Fruit fly (Drosophila melanogaster) whole organism, embryonic: ENCODE data around the gene AANATL7.

ENCODE experiments used
- Aef1 ChIP-seq: fragments of 200-800 bp; sonication (Bioruptor generic); IDR thresholded peaks from 3 replicates; pipeline ENCODE4 v1.3.6; 2022; ENCODE audit warnings: missing biosample characterization, missing genetic modification characterization
- Atf-2 ChIP-seq: fragments of 200-800 bp; sonication (Bioruptor generic); optimal IDR thresholded peaks from 2 replicates; lab custom pipeline; 2016; ENCODE audit warnings: missing biosample characterization, missing genetic modification characterization
- B-H2 ChIP-seq: fragments of 200-800 bp; sonication (Bioruptor generic); optimal IDR thresholded peaks from 2 replicates; lab custom pipeline; 2018; ENCODE audit warnings: missing biosample characterization, mild to moderate bottlenecking, missing genetic modification characterization
- Bdp1 ChIP-seq: fragments of 200-800 bp; sonication (Bioruptor generic); optimal IDR thresholded peaks from 3 replicates; lab custom pipeline; 2016; ENCODE audit warnings: missing biosample characterization, missing genetic modification characterization
- CG10147 ChIP-seq: fragments of 200-800 bp; sonication (Bioruptor generic); optimal IDR thresholded peaks from 2 replicates; lab custom pipeline; 2019; ENCODE audit warnings: missing biosample characterization, mild to moderate bottlenecking, missing genetic modification characterization, moderate library complexity
- CG1024 ChIP-seq: fragments of 200-800 bp; sonication (Bioruptor generic); IDR thresholded peaks from 2 replicates; pipeline ENCODE4 v1.3.6; 2022; ENCODE audit warnings: missing biosample characterization, missing genetic modification characterization
- CG10267 ChIP-seq: fragments of 200-800 bp; sonication (Bioruptor generic); optimal IDR thresholded peaks from 2 replicates; lab custom pipeline; 2018; ENCODE audit warnings: missing biosample characterization, mild to moderate bottlenecking, missing genetic modification characterization, moderate library complexity
- CG10321 ChIP-seq: fragments of 200-800 bp; sonication (Bioruptor generic); IDR thresholded peaks from 2 replicates; pipeline ENCODE4 v1.3.6; 2022; ENCODE audit warnings: missing biosample characterization, missing genetic modification characterization
- CG10654 ChIP-seq: fragments of 200-800 bp; sonication (Bioruptor generic); optimal IDR thresholded peaks from 2 replicates; lab custom pipeline; 2016; ENCODE audit warnings: missing biosample characterization, missing genetic modification characterization
- CG11093 ChIP-seq: fragments of 200-800 bp; sonication (Bioruptor generic); IDR thresholded peaks from 3 replicates; pipeline ENCODE4 v1.3.6; 2022; ENCODE audit warnings: missing biosample characterization, missing genetic modification characterization
- CG13287 ChIP-seq: fragments of 200-800 bp; sonication (Bioruptor generic); IDR thresholded peaks from 2 replicates; pipeline ENCODE4 v1.3.6; 2022; ENCODE audit warnings: missing biosample characterization, missing genetic modification characterization; ENCODE audit not compliant: partially characterized antibody
- CG13424 ChIP-seq: fragments of 200-800 bp; sonication (Bioruptor generic); optimal IDR thresholded peaks from 2 replicates; lab custom pipeline; 2019; ENCODE audit warnings: missing biosample characterization, mild to moderate bottlenecking, missing genetic modification characterization, moderate library complexity
- CG13894 ChIP-seq: fragments of 200-800 bp; sonication (Bioruptor generic); optimal IDR thresholded peaks from 3 replicates; lab custom pipeline; 2018; ENCODE audit warnings: missing biosample characterization, mild to moderate bottlenecking, missing genetic modification characterization, moderate library complexity
- CG14014 ChIP-seq: fragments of 200-800 bp; sonication (Bioruptor generic); IDR thresholded peaks from 2 replicates; pipeline ENCODE4 v1.3.6; 2022; ENCODE audit warnings: missing biosample characterization, missing genetic modification characterization
- CG14667 ChIP-seq: fragments of 200-800 bp; sonication (Bioruptor generic); IDR thresholded peaks from 2 replicates; pipeline ENCODE4 v1.3.6; 2022; ENCODE audit warnings: missing biosample characterization, missing genetic modification characterization
- CG17186 ChIP-seq: fragments of 200-800 bp; sonication (Bioruptor generic); optimal IDR thresholded peaks from 3 replicates; lab custom pipeline; 2017; ENCODE audit warnings: missing biosample characterization, missing genetic modification reagents, missing genetic modification characterization
- CG17568 ChIP-seq: fragments of 200-800 bp; sonication (Bioruptor generic); optimal IDR thresholded peaks from 2 replicates; lab custom pipeline; 2018; ENCODE audit warnings: missing biosample characterization, mild to moderate bottlenecking, missing genetic modification characterization, moderate library complexity
- CG17612 ChIP-seq: fragments of 200-800 bp; sonication (Bioruptor generic); IDR thresholded peaks from 2 replicates; pipeline ENCODE4 v1.3.6; 2022; ENCODE audit warnings: missing biosample characterization, missing genetic modification characterization
- CG2678 ChIP-seq: fragments of 200-800 bp; sonication (Bioruptor generic); optimal IDR thresholded peaks from 3 replicates; lab custom pipeline; 2019; ENCODE audit warnings: missing biosample characterization, mild to moderate bottlenecking, missing genetic modification characterization, moderate library complexity
- CG2875 ChIP-seq: fragments of 200-800 bp; sonication (Bioruptor generic); optimal IDR thresholded peaks from 2 replicates; lab custom pipeline; 2017; ENCODE audit warnings: missing biosample characterization, mild to moderate bottlenecking, missing genetic modification characterization, missing genetic modification reagents
- CG8089 ChIP-seq: fragments of 200-800 bp; sonication (Bioruptor generic); optimal IDR thresholded peaks from 3 replicates; lab custom pipeline; 2016; ENCODE audit warnings: missing biosample characterization, missing genetic modification characterization
- CTCF ChIP-seq: fragments of 200-800 bp; sonication (Bioruptor generic); optimal IDR thresholded peaks from 2 replicates; lab custom pipeline; 2017; ENCODE audit warnings: missing biosample characterization, mild to moderate bottlenecking, missing genetic modification characterization, moderate library complexity
- Camta ChIP-seq: fragments of 200-800 bp; sonication (Bioruptor generic); optimal IDR thresholded peaks from 2 replicates; lab custom pipeline; 2016; ENCODE audit warnings: missing biosample characterization, missing genetic modification characterization
- CrebB ChIP-seq: fragments of 200-800 bp; sonication (Bioruptor generic); optimal IDR thresholded peaks from 3 replicates; lab custom pipeline; 2018; ENCODE audit warnings: missing biosample characterization, mild to moderate bottlenecking, missing genetic modification characterization
- Eip74EF ChIP-seq, 2 experiments: fragments of 200-800 bp in 1 of 2; fragments of >200 bp in 1 of 2; sonication (Bioruptor generic) in 1 of 2; optimal IDR thresholded peaks; 2 replicates each; lab custom pipeline; 2017 to 2019; ENCODE audit warnings: missing biosample characterization in 2 of 2, missing genetic modification characterization in 2 of 2, mild to moderate bottlenecking in 1 of 2, moderate library complexity in 1 of 2
- Fer3 ChIP-seq: fragments of 200-800 bp; sonication (Bioruptor generic); optimal IDR thresholded peaks from 2 replicates; lab custom pipeline; 2018; ENCODE audit warnings: missing biosample characterization, mild to moderate bottlenecking, missing genetic modification characterization, moderate library complexity
- HmgZ ChIP-seq: fragments of 200-800 bp; sonication (Bioruptor generic); optimal IDR thresholded peaks from 2 replicates; lab custom pipeline; 2018; ENCODE audit warnings: missing biosample characterization, mild to moderate bottlenecking, missing genetic modification characterization
- Hr39 ChIP-seq: fragments of >200 bp; optimal IDR thresholded peaks from 2 replicates; lab custom pipeline; 2017
- Nf-YC ChIP-seq: fragments of 200-800 bp; optimal IDR thresholded peaks from 3 replicates; lab custom pipeline; 2019; ENCODE audit warnings: missing biosample characterization, mild to moderate bottlenecking, missing genetic modification characterization, moderate library complexity
- Sox102F ChIP-seq: fragments of 200-800 bp; sonication (Bioruptor generic); optimal IDR thresholded peaks from 2 replicates; lab custom pipeline; 2018; ENCODE audit warnings: missing biosample characterization, mild to moderate bottlenecking, missing genetic modification characterization, moderate library complexity
- Trl ChIP-seq, 3 experiments: fragments of >200 bp in 2 of 3; fragments of 200-800 bp in 1 of 3; sonication (Bioruptor generic) in 1 of 3; optimal IDR thresholded peaks; 2 replicates in 1 of 3; 3 replicates in 2 of 3; lab custom pipeline; 2016 to 2017; ENCODE audit warnings: missing biosample characterization in 1 of 3, missing genetic modification characterization in 1 of 3
- Usf ChIP-seq: fragments of 200-800 bp; sonication (Bioruptor generic); optimal IDR thresholded peaks from 2 replicates; lab custom pipeline; 2017; ENCODE audit warnings: missing genotype, missing biosample characterization, missing genetic modification characterization
- Xrp1 ChIP-seq: fragments of 200-800 bp; sonication (Bioruptor generic); IDR thresholded peaks from 2 replicates; pipeline ENCODE4 v1.3.6; 2022; ENCODE audit warnings: missing biosample characterization, missing genetic modification characterization
- ash1 ChIP-seq: fragments of 200-800 bp; sonication (Bioruptor generic); optimal IDR thresholded peaks from 2 replicates; lab custom pipeline; 2018; ENCODE audit warnings: missing biosample characterization, mild to moderate bottlenecking, missing genetic modification characterization
- bcd ChIP-seq: fragments of 200-800 bp; sonication (Bioruptor generic); optimal IDR thresholded peaks from 2 replicates; lab custom pipeline; 2017; ENCODE audit warnings: missing biosample characterization, mild to moderate bottlenecking, missing genetic modification characterization
- chn ChIP-seq: fragments of 200-800 bp; sonication (Bioruptor generic); optimal IDR thresholded peaks from 2 replicates; lab custom pipeline; 2016; ENCODE audit warnings: missing biosample characterization, missing genetic modification characterization
- crc ChIP-seq: fragments of 200-800 bp; sonication (Bioruptor generic); optimal IDR thresholded peaks from 2 replicates; lab custom pipeline; 2016; ENCODE audit warnings: missing biosample characterization, missing genetic modification characterization
- danr ChIP-seq: fragments of 200-800 bp; sonication (Bioruptor generic); IDR thresholded peaks from 2 replicates; pipeline ENCODE4 v1.3.6; 2022; ENCODE audit warnings: missing biosample characterization, missing genetic modification characterization
- exex ChIP-seq: fragments of 200-800 bp; sonication (Bioruptor generic); optimal IDR thresholded peaks from 4 replicates; lab custom pipeline; 2018; ENCODE audit warnings: missing biosample characterization, mild to moderate bottlenecking, missing genetic modification characterization, moderate library complexity
- eyg ChIP-seq: fragments of 200-800 bp; sonication (Bioruptor generic); optimal IDR thresholded peaks from 3 replicates; lab custom pipeline; 2016; ENCODE audit warnings: missing biosample characterization, missing genetic modification characterization
- fru ChIP-seq: fragments of >200 bp; optimal IDR thresholded peaks from 2 replicates; lab custom pipeline; 2017
- fu2 ChIP-seq: fragments of 200-800 bp; sonication (Bioruptor generic); optimal IDR thresholded peaks from 2 replicates; lab custom pipeline; 2016; ENCODE audit warnings: missing biosample characterization, missing genetic modification characterization
- ind ChIP-seq: fragments of 200-800 bp; sonication (Bioruptor generic); optimal IDR thresholded peaks from 3 replicates; lab custom pipeline; 2016; ENCODE audit warnings: missing biosample characterization, missing genetic modification characterization
- jing ChIP-seq: fragments of 200-800 bp; sonication (Bioruptor generic); optimal IDR thresholded peaks from 2 replicates; lab custom pipeline; 2018; ENCODE audit warnings: missing biosample characterization, mild to moderate bottlenecking, missing genetic modification characterization
- lilli ChIP-seq: fragments of 200-800 bp; sonication (Bioruptor generic); optimal IDR thresholded peaks from 3 replicates; lab custom pipeline; 2016; ENCODE audit warnings: missing biosample characterization, missing genetic modification characterization
- psq ChIP-seq: fragments of 200-800 bp; sonication (Bioruptor generic); optimal IDR thresholded peaks from 2 replicates; lab custom pipeline; 2017; ENCODE audit warnings: missing biosample characterization, missing genetic modification characterization
- tin ChIP-seq: fragments of 200-800 bp; sonication (Bioruptor generic); optimal IDR thresholded peaks from 3 replicates; lab custom pipeline; 2016; ENCODE audit warnings: missing biosample characterization, missing genetic modification characterization
- wor ChIP-seq: fragments of 200-800 bp; sonication (Bioruptor generic); IDR thresholded peaks from 2 replicates; pipeline ENCODE4 v1.3.6; 2022; ENCODE audit warnings: missing biosample characterization, missing genetic modification characterization
- zen ChIP-seq: fragments of 200-800 bp; sonication (Bioruptor generic); optimal IDR thresholded peaks from 3 replicates; lab custom pipeline; 2018; ENCODE audit warnings: missing biosample characterization, mild to moderate bottlenecking, missing genetic modification characterization, moderate library complexity
- zfh1 ChIP-seq: fragments of 200-800 bp; sonication (Bioruptor generic); IDR thresholded peaks from 3 replicates; pipeline ENCODE4 v1.3.6; 2022; ENCODE audit warnings: missing biosample characterization, missing genetic modification characterization

Gene AANATL7

dm6 chrX:2581793-2582503 lies 1.2 kb downstream of the AANATL7 start (continued):
- TF ChIP-seq exex (tag; lab: Kevin White, UChicago) = peak; percentile 32
- TF ChIP-seq danr (GFP tag; lab: Robert Waterston, UW) = no peak
- TF ChIP-seq CrebB (tag; lab: Kevin White, UChicago) = peak; percentile 33
- peak; percentile 81 for TF ChIP-seq CG2678
- no peak for TF ChIP-seq psq (GFP tag; lab: Kevin White, UChicago)
- TF ChIP-seq CG14667 = peak; percentile 61
- peak; percentile 66 for TF ChIP-seq crc (GFP tag; lab: Kevin White, UChicago)
- peak; percentile 1 for TF ChIP-seq Usf (GFP tag; lab: Kevin White, UChicago)
- TF ChIP-seq CG17612 = no peak
- TF ChIP-seq CG14014 (GFP tag; lab: Robert Waterston, UW) = peak; percentile 90
- no peak for TF ChIP-seq CG13287 (GFP tag; lab: Robert Waterston, UW)
- no peak for TF ChIP-seq CG17568 (GFP tag; lab: Kevin White, UChicago)
- TF ChIP-seq CG2875 = peak; percentile 26
- peak; percentile 60 for TF ChIP-seq CG13894 (tag; lab: Kevin White, UChicago)
- peak; percentile 73 for TF ChIP-seq Sox102F
- TF ChIP-seq tin = peak; percentile 75
- TF ChIP-seq lilli (GFP tag; lab: Kevin White, UChicago) = peak; percentile 86
- peak; percentile 44 for TF ChIP-seq jing
- TF ChIP-seq Aef1 (GFP tag; lab: Robert Waterston, UW) = peak; percentile 83
- TF ChIP-seq CG10147 (GFP tag; lab: Kevin White, UChicago) = peak; percentile 69
- peak; percentile 71 for TF ChIP-seq Xrp1 (GFP tag; lab: Robert Waterston, UW)
- TF ChIP-seq eyg (GFP tag; lab: Kevin White, UChicago) = peak; percentile 45
- no peak for TF ChIP-seq Hr39 (lab: Kevin White, UChicago)
- peak; percentile 71; the same call in 2 of the 3 replicates for TF ChIP-seq CG11093 (GFP tag; lab: Robert Waterston, UW)
- peak in 1 of 2 experiments; percentile 11 for TF ChIP-seq Eip74EF (GFP tag; optimal IDR thresholded peaks at IDR 0.05; lab: Kevin White, UChicago)
- no peak for TF ChIP-seq zen
- TF ChIP-seq CG13424 (tag; lab: Kevin White, UChicago) = peak; percentile 61
- peak; percentile 39 for TF ChIP-seq Nf-YC (tag; lab: Kevin White, UChicago)
- TF ChIP-seq CG17186 (GFP tag; lab: Kevin White, UChicago) = no peak
- peak; percentile 52 for TF ChIP-seq CG10267
- peak; percentile 30; the same call in 1 of the 2 replicates for TF ChIP-seq CG10321 (GFP tag; lab: Robert Waterston, UW)
- TF ChIP-seq fru (lab: Kevin White, UChicago) = no peak
- peak; percentile 67 for TF ChIP-seq Bdp1 (GFP tag; lab: Kevin White, UChicago)
- TF ChIP-seq CTCF (GFP tag; lab: Kevin White, UChicago) = no peak
- TF ChIP-seq Trl (optimal IDR thresholded peaks at IDR 0.05; lab: Kevin White, UChicago) = no peak
- peak; percentile 73 for TF ChIP-seq Trl (GFP tag; optimal IDR thresholded peaks at IDR 0.05; lab: Kevin White, UChicago)
- TF ChIP-seq B-H2 (GFP tag; lab: Kevin White, UChicago) = peak; percentile 13
- peak; percentile 46 for TF ChIP-seq Camta (GFP tag; lab: Kevin White, UChicago)
- TF ChIP-seq fu2 = peak; percentile 70
- no peak for TF ChIP-seq ash1 (GFP tag; lab: Kevin White, UChicago)
- peak; percentile 53 for TF ChIP-seq CG10654
- peak; percentile 64 for TF ChIP-seq zfh1 (GFP tag; lab: Robert Waterston, UW)
- TF ChIP-seq Atf-2 (GFP tag; lab: Kevin White, UChicago) = peak; percentile 58
- peak; percentile 51 for TF ChIP-seq HmgZ
- peak; percentile 88 for TF ChIP-seq ind (GFP tag; lab: Kevin White, UChicago)
- peak; percentile 42 for TF ChIP-seq CG8089 (GFP tag; lab: Kevin White, UChicago)
- peak; percentile 48; the same call in 1 of the 2 replicates for TF ChIP-seq CG1024 (GFP tag; lab: Robert Waterston, UW)
- peak; percentile 32; the same call in 1 of the 2 replicates for TF ChIP-seq wor (GFP tag; lab: Robert Waterston, UW)
- TF ChIP-seq Fer3 (tag; lab: Kevin White, UChicago) = peak; percentile 81
- TF ChIP-seq chn (GFP tag; lab: Kevin White, UChicago) = peak; percentile 29
- peak; percentile 74 for TF ChIP-seq bcd (GFP tag; lab: Kevin White, UChicago)
